Worm (Caenorhabditis elegans) whole organism, young adult: ENCODE results near the gene srx-85.

Source experiments
- B0336.3 ChIP-seq: fragments of 200-800 bp; sonication (Bioruptor generic); IDR thresholded peaks from 2 replicates; pipeline ENCODE4 v1.3.6; 2022; ENCODE audit warnings: missing genetic modification characterization, missing compliant biosample characterization
- C06A6.2 ChIP-seq: fragments of 200-800 bp; sonication (Bioruptor generic); conservative IDR thresholded peaks from 2 replicates; pipeline ENCODE4 v1.3.6; 2022; ENCODE audit warnings: missing genetic modification characterization, missing compliant biosample characterization
- F10E7.11 ChIP-seq: sonication (generic microtip); optimal IDR thresholded peaks from 2 replicates; lab custom pipeline; 2017; ENCODE audit warnings: mild to moderate bottlenecking, missing genetic modification characterization, moderate library complexity, missing compliant biosample characterization
- F22D6.2 ChIP-seq: sonication (generic microtip); optimal IDR thresholded peaks from 2 replicates; lab custom pipeline; 2016; ENCODE audit warnings: mild to moderate bottlenecking, missing genetic modification characterization, missing compliant biosample characterization
- F33H1.4 ChIP-seq: fragments of 200-800 bp; sonication (Bioruptor generic); IDR thresholded peaks from 2 replicates; pipeline ENCODE4 v1.3.6; 2022; ENCODE audit warnings: missing genetic modification reagents, missing genetic modification characterization, missing compliant biosample characterization
- F39B2.1 ChIP-seq: fragments of 200-800 bp; sonication (Bioruptor generic); IDR thresholded peaks from 2 replicates; pipeline ENCODE4 v1.3.6; 2022; ENCODE audit warnings: missing genetic modification reagents, missing genetic modification characterization, missing compliant biosample characterization
- F52B5.7 ChIP-seq: sonication (generic microtip); optimal IDR thresholded peaks from 2 replicates; lab custom pipeline; 2016; ENCODE audit warnings: mild to moderate bottlenecking, missing genetic modification characterization, missing compliant biosample characterization
- K11D2.4 ChIP-seq: fragments of 200-800 bp; sonication (Bioruptor generic); IDR thresholded peaks from 2 replicates; pipeline ENCODE4 v1.3.6; 2022; ENCODE audit warnings: missing genetic modification reagents, missing genetic modification characterization, missing compliant biosample characterization
- T07F8.4 ChIP-seq: sonication (generic microtip); optimal IDR thresholded peaks from 2 replicates; lab custom pipeline; 2016; ENCODE audit warnings: mild to moderate bottlenecking, missing genetic modification characterization, moderate library complexity, missing compliant biosample characterization
- Y56A3A.18 ChIP-seq: fragments of 200-800 bp; sonication (Bioruptor generic); IDR thresholded peaks from 2 replicates; pipeline ENCODE4 v1.3.6; 2022; ENCODE audit warnings: missing genetic modification reagents, missing genetic modification characterization, missing compliant biosample characterization
- Y79H2A.3 ChIP-seq: fragments of 200-800 bp; sonication (Bioruptor generic); conservative IDR thresholded peaks from 2 replicates; pipeline ENCODE4 v1.3.6; 2022; ENCODE audit warnings: missing genetic modification reagents, missing genetic modification characterization, missing compliant biosample characterization
- atf-7 ChIP-seq: sonication (generic microtip); optimal IDR thresholded peaks from 2 replicates; lab custom pipeline; 2017; ENCODE audit warnings: mild to moderate bottlenecking, missing genetic modification characterization, missing compliant biosample characterization
- athp-1 ChIP-seq: sonication (generic microtip); optimal IDR thresholded peaks from 2 replicates; lab custom pipeline; 2017; ENCODE audit warnings: mild to moderate bottlenecking, missing genetic modification characterization, missing compliant biosample characterization
- cebp-1 ChIP-seq, 2 experiments: fragments of 200-800 bp in 1 of 2; sonication (Bioruptor generic) in 1 of 2; sonication (generic microtip) in 1 of 2; IDR thresholded peaks in 1 of 2; optimal IDR thresholded peaks in 1 of 2; 2 replicates each; pipeline versions ENCODE4 v1.3.6 to Lab custom; 2017 to 2022; ENCODE audit warnings: missing compliant biosample characterization in 2 of 2, missing genetic modification characterization in 2 of 2, mild to moderate bottlenecking in 1 of 2, missing genetic modification reagents in 1 of 2, moderate library complexity in 1 of 2
- cebp-2 ChIP-seq: fragments of 200-800 bp; sonication (Bioruptor generic); IDR thresholded peaks from 2 replicates; pipeline ENCODE4 v1.3.6; 2022; ENCODE audit warnings: missing genetic modification characterization, missing compliant biosample characterization
- ceh-100 ChIP-seq: fragments of 200-800 bp; sonication (Bioruptor generic); IDR thresholded peaks from 2 replicates; pipeline ENCODE4 v1.3.6; 2022; ENCODE audit warnings: missing genetic modification reagents, missing genetic modification characterization, missing compliant biosample characterization
- ceh-91 ChIP-seq: fragments of 200-800 bp; sonication (Bioruptor generic); IDR thresholded peaks from 2 replicates; pipeline ENCODE4 v1.3.6; 2022; ENCODE audit warnings: missing genetic modification reagents, missing genetic modification characterization, missing compliant biosample characterization
- dox-1 ChIP-seq: fragments of 200-800 bp; sonication (Bioruptor generic); IDR thresholded peaks from 2 replicates; pipeline ENCODE4 v1.3.6; 2022; ENCODE audit warnings: missing genetic modification reagents, missing genetic modification characterization, missing compliant biosample characterization
- efl-1 ChIP-seq: fragments of 150-350 bp; optimal IDR thresholded peaks from 2 replicates; lab custom pipeline; 2014; ENCODE audit warnings: missing biosample characterization, missing genetic modification reagents, missing genetic modification characterization
- egl-18 ChIP-seq: fragments of 200-800 bp; sonication (Bioruptor generic); IDR thresholded peaks from 2 replicates; pipeline ENCODE4 v1.3.6; 2022; ENCODE audit warnings: missing genetic modification reagents, missing genetic modification characterization, missing compliant biosample characterization
- ekl-4 ChIP-seq: fragments of 200-800 bp; sonication (Bioruptor generic); IDR thresholded peaks from 2 replicates; pipeline ENCODE4 v1.3.6; 2022; ENCODE audit warnings: missing genetic modification reagents, missing genetic modification characterization, missing compliant biosample characterization
- ets-4 ChIP-seq: fragments of 200-800 bp; sonication (Bioruptor generic); optimal IDR thresholded peaks from 2 replicates; lab custom pipeline; 2018; ENCODE audit warnings: mild to moderate bottlenecking, missing genetic modification characterization, missing compliant biosample characterization
- hmg-1.2 ChIP-seq: fragments of 200-800 bp; sonication (Bioruptor generic); IDR thresholded peaks from 2 replicates; pipeline ENCODE4 v1.3.6; 2022; ENCODE audit warnings: missing genetic modification reagents, missing genetic modification characterization, missing compliant biosample characterization
- let-607 ChIP-seq, 2 experiments: fragments of 200-800 bp in 1 of 2; sonication (Bioruptor generic) in 1 of 2; sonication (generic microtip) in 1 of 2; optimal IDR thresholded peaks; 2 replicates each; lab custom pipeline; 2016 to 2018; ENCODE audit warnings: mild to moderate bottlenecking in 2 of 2, missing compliant biosample characterization in 2 of 2, missing genetic modification characterization in 2 of 2, moderate library complexity in 2 of 2, missing genotype in 1 of 2
- lir-1 ChIP-seq: fragments of 200-800 bp; sonication (Bioruptor generic); conservative IDR thresholded peaks from 2 replicates; pipeline ENCODE4 v1.3.6; 2022; ENCODE audit warnings: missing genetic modification reagents, missing genetic modification characterization, missing compliant biosample characterization
- madf-10 ChIP-seq: sonication (generic microtip); optimal IDR thresholded peaks from 2 replicates; lab custom pipeline; 2016; ENCODE audit warnings: mild to moderate bottlenecking, missing genetic modification characterization, missing compliant biosample characterization
- madf-8 ChIP-seq: fragments of 200-800 bp; sonication (Bioruptor generic); conservative IDR thresholded peaks from 2 replicates; pipeline ENCODE4 v1.3.6; 2022; ENCODE audit warnings: missing genetic modification reagents, missing genetic modification characterization, missing compliant biosample characterization
- mxl-1 ChIP-seq: sonication (generic microtip); optimal IDR thresholded peaks from 2 replicates; lab custom pipeline; 2016; ENCODE audit warnings: missing genetic modification characterization, missing compliant biosample characterization
- nfya-1 ChIP-seq: sonication (generic microtip); optimal IDR thresholded peaks from 2 replicates; lab custom pipeline; 2017; ENCODE audit warnings: antibody characterized with exemption, missing compliant biosample characterization, missing genetic modification characterization, borderline replicate concordance; ENCODE audit not compliant: insufficient read depth
- nhr-80 ChIP-seq: sonication (generic microtip); optimal IDR thresholded peaks from 2 replicates; lab custom pipeline; 2016; ENCODE audit warnings: missing genetic modification characterization, missing compliant biosample characterization
- repo-1 ChIP-seq: sonication (generic microtip); optimal IDR thresholded peaks from 2 replicates; lab custom pipeline; 2017; ENCODE audit warnings: mild to moderate bottlenecking, missing genetic modification characterization, missing compliant biosample characterization
- snpc-4 ChIP-seq, 5 experiments: fragments of 150-350 bp in 1 of 5; sonication (generic microtip) in 4 of 5; optimal IDR thresholded peaks; 2 replicates each; lab custom pipeline; 2014 to 2018; ENCODE audit warnings: missing genetic modification characterization in 5 of 5, missing biosample characterization in 3 of 5, antibody characterized with exemption in 2 of 5, mild to moderate bottlenecking in 2 of 5, missing compliant biosample characterization in 2 of 5, missing genotype in 2 of 5, moderate library complexity in 2 of 5, missing genetic modification reagents in 1 of 5
- somi-1 ChIP-seq: fragments of 200-800 bp; sonication (Bioruptor generic); optimal IDR thresholded peaks from 2 replicates; lab custom pipeline; 2018; ENCODE audit warnings: mild to moderate bottlenecking, missing genetic modification characterization, missing compliant biosample characterization
- sptf-2 ChIP-seq: fragments of 200-800 bp; sonication (Bioruptor generic); optimal IDR thresholded peaks from 2 replicates; lab custom pipeline; 2018; ENCODE audit warnings: mild to moderate bottlenecking, missing genetic modification characterization, missing compliant biosample characterization
- unc-62 ChIP-seq: fragments of 150-350 bp; optimal IDR thresholded peaks from 2 replicates; lab custom pipeline; 2014; ENCODE audit warnings: missing biosample characterization, missing genetic modification reagents, missing genetic modification characterization
- xnd-1 ChIP-seq: sonication (generic microtip); optimal IDR thresholded peaks from 2 replicates; lab custom pipeline; 2016; ENCODE audit warnings: missing genotype, missing genetic modification reagents, missing genetic modification characterization, missing compliant biosample characterization
- zfh-2 ChIP-seq: fragments of 200-800 bp; sonication (Bioruptor generic); conservative IDR thresholded peaks from 2 replicates; pipeline ENCODE4 v1.3.6; 2022; ENCODE audit warnings: missing genetic modification reagents, missing genetic modification characterization, missing compliant biosample characterization
- ztf-18 ChIP-seq: sonication (generic microtip); optimal IDR thresholded peaks from 2 replicates; lab custom pipeline; 2016; ENCODE audit warnings: missing genotype, mild to moderate bottlenecking, missing genetic modification characterization, missing compliant biosample characterization
- ztf-22 ChIP-seq: fragments of 200-800 bp; sonication (Bioruptor generic); optimal IDR thresholded peaks from 2 replicates; lab custom pipeline; 2018; ENCODE audit warnings: mild to moderate bottlenecking, missing genetic modification characterization, moderate library complexity, missing compliant biosample characterization

Gene srx-85

ce11 chrV:11535504-11536062, 16.9 kb upstream of the srx-85 start (continued):
- TF ChIP-seq T07F8.4 (tag; lab: Kevin White, UChicago): no peak
- peak; percentile 33; the same call in 1 of the 2 replicates for TF ChIP-seq dox-1 (GFP tag; lab: Robert Waterston, UW)
- TF ChIP-seq atf-7 (tag; lab: Kevin White, UChicago): no peak
- TF ChIP-seq B0336.3: peak; percentile 9; the same call in 1 of the 2 replicates
- TF ChIP-seq xnd-1: no peak
- no peak for TF ChIP-seq lir-1 (GFP tag; lab: Robert Waterston, UW)
- TF ChIP-seq cebp-1 (GFP tag; IDR thresholded peaks at IDR 0.05; lab: Robert Waterston, UW): no peak
- no peak for TF ChIP-seq cebp-1 (tag; optimal IDR thresholded peaks at IDR 0.05; lab: Kevin White, UChicago)
- TF ChIP-seq nfya-1 (tag; lab: Kevin White, UChicago): no peak
- TF ChIP-seq madf-8 (GFP tag; lab: Robert Waterston, UW): no peak
- TF ChIP-seq sptf-2 (GFP tag; lab: Kevin White, UChicago): no peak
- TF ChIP-seq Y56A3A.18 (GFP tag; lab: Robert Waterston, UW): no peak
- TF ChIP-seq ceh-100 (GFP tag; lab: Robert Waterston, UW): no peak
- no peak for TF ChIP-seq cebp-2 (GFP tag; lab: Robert Waterston, UW)
- TF ChIP-seq hmg-1.2 (GFP tag; lab: Robert Waterston, UW): peak; percentile 16; the same call in 1 of the 2 replicates
- TF ChIP-seq F22D6.2 (tag; lab: Kevin White, UChicago): no peak
- no peak for TF ChIP-seq ekl-4
- no peak for TF ChIP-seq athp-1 (tag; lab: Kevin White, UChicago)
- no peak for TF ChIP-seq let-607 (tag; optimal IDR thresholded peaks at IDR 0.05; lab: Kevin White, UChicago)
- TF ChIP-seq zfh-2 (GFP tag; lab: Robert Waterston, UW): 0 out of 2 replicates have a peak, but pooled peaks have one; percentile 22
- TF ChIP-seq F52B5.7 (tag; lab: Kevin White, UChicago): no peak
- no peak for TF ChIP-seq ets-4 (GFP tag; lab: Kevin White, UChicago)
- no peak for TF ChIP-seq Y79H2A.3 (GFP tag; lab: Robert Waterston, UW)
- no peak for TF ChIP-seq repo-1 (tag; lab: Kevin White, UChicago)
- no peak for TF ChIP-seq K11D2.4 (GFP tag; lab: Robert Waterston, UW)
- no peak for TF ChIP-seq somi-1 (GFP tag; lab: Kevin White, UChicago)
- TF ChIP-seq unc-62: no peak
- TF ChIP-seq F10E7.11: no peak
- no peak for TF ChIP-seq ceh-91 (GFP tag; lab: Robert Waterston, UW)
- no peak for TF ChIP-seq F33H1.4 (GFP tag; lab: Robert Waterston, UW)
- TF ChIP-seq C06A6.2: no peak
- no peak for TF ChIP-seq efl-1 (GFP tag; lab: Kevin White, UChicago)
- TF ChIP-seq mxl-1 (tag; lab: Kevin White, UChicago): no peak
- TF ChIP-seq nhr-80 (tag; lab: Kevin White, UChicago): peak; percentile 86
- TF ChIP-seq ztf-22: no peak
- TF ChIP-seq ztf-18: no peak
- no peak for TF ChIP-seq madf-10 (tag; lab: Kevin White, UChicago)
- TF ChIP-seq egl-18 (GFP tag; lab: Robert Waterston, UW): no peak
- TF ChIP-seq F39B2.1: no peak
- TF ChIP-seq snpc-4 (GFP tag; optimal IDR thresholded peaks at IDR 0.05; lab: Kevin White, UChicago): no peak
- TF ChIP-seq snpc-4 (tag; optimal IDR thresholded peaks at IDR 0.05; lab: Kevin White, UChicago): peak in 1 of 4 experiments; percentile 33
